Worm (Caenorhabditis elegans) whole organism, L1 larva: ENCODE measurements around the gene hrg-2.

Source experiments
- C04F5.9 ChIP-seq: sonication (generic microtip); optimal IDR thresholded peaks from 2 replicates; lab custom pipeline; 2016; ENCODE audit warnings: missing genetic modification characterization, missing compliant biosample characterization
- F16B12.6 ChIP-seq: fragments of 150-350 bp; optimal IDR thresholded peaks from 2 replicates; lab custom pipeline; 2014; ENCODE audit warnings: missing biosample characterization, missing genetic modification characterization
- ama-1 ChIP-seq: fragments of 150-350 bp; optimal IDR thresholded peaks from 2 replicates; lab custom pipeline; 2014
- blmp-1 ChIP-seq: fragments of 150-350 bp; optimal IDR thresholded peaks from 2 replicates; lab custom pipeline; 2014; ENCODE audit warnings: missing biosample characterization, missing genetic modification characterization
- ceh-8 ChIP-seq: fragments of 200-800 bp; sonication (Bioruptor generic); optimal IDR thresholded peaks from 2 replicates; lab custom pipeline; 2018; ENCODE audit warnings: mild to moderate bottlenecking, missing genetic modification characterization, moderate library complexity, missing compliant biosample characterization
- ceh-82 ChIP-seq, 3 experiments: fragments of 150-350 bp in 1 of 3; sonication (generic microtip) in 2 of 3; optimal IDR thresholded peaks; 2 replicates each; lab custom pipeline; 2014 to 2017; ENCODE audit warnings: missing biosample characterization in 3 of 3, missing genetic modification characterization in 3 of 3
- ceh-90 ChIP-seq: sonication (generic microtip); optimal IDR thresholded peaks from 2 replicates; lab custom pipeline; 2016; ENCODE audit warnings: missing genetic modification characterization, missing compliant biosample characterization
- ces-1 ChIP-seq: fragments of 150-350 bp; optimal IDR thresholded peaks from 2 replicates; lab custom pipeline; 2014; ENCODE audit warnings: missing biosample characterization, missing genetic modification reagents, missing genetic modification characterization
- dsc-1 ChIP-seq: sonication (generic microtip); optimal IDR thresholded peaks from 2 replicates; lab custom pipeline; 2016; ENCODE audit warnings: mild to moderate bottlenecking, missing genetic modification characterization, missing compliant biosample characterization
- efl-3 ChIP-seq: fragments of 200-800 bp; sonication (Bioruptor generic); optimal IDR thresholded peaks from 2 replicates; lab custom pipeline; 2018; ENCODE audit warnings: mild to moderate bottlenecking, missing genetic modification characterization, missing compliant biosample characterization
- egl-13 ChIP-seq: sonication (generic microtip); optimal IDR thresholded peaks from 2 replicates; lab custom pipeline; 2016; ENCODE audit warnings: missing genotype, missing genetic modification reagents, missing genetic modification characterization, missing compliant biosample characterization
- egl-27 ChIP-seq, 2 experiments: fragments of 150-350 bp in 1 of 2; sonication (generic microtip); optimal IDR thresholded peaks; 3 replicates each; lab custom pipeline; 2017 to 2018; ENCODE audit warnings: missing biosample characterization in 2 of 2, missing genetic modification characterization in 2 of 2, missing genetic modification reagents in 2 of 2
- elt-3 ChIP-seq, 6 experiments: fragments of 150-350 bp in 1 of 6; sonication (generic microtip); optimal IDR thresholded peaks; 2 replicates each; lab custom pipeline; 2017 to 2018; ENCODE audit warnings: missing biosample characterization in 6 of 6, missing genetic modification characterization in 6 of 6, inconsistent platforms in 1 of 6
- fos-1 ChIP-seq: fragments of 150-350 bp; optimal IDR thresholded peaks from 2 replicates; lab custom pipeline; 2014; ENCODE audit warnings: missing biosample characterization, missing genetic modification characterization
- grh-1 ChIP-seq: fragments of 200-800 bp; sonication (Bioruptor generic); IDR thresholded peaks from 2 replicates; pipeline ENCODE4 v1.3.6; 2022; ENCODE audit warnings: missing genetic modification reagents, missing genetic modification characterization, missing compliant biosample characterization
- hlh-4 ChIP-seq: sonication (generic microtip); optimal IDR thresholded peaks from 2 replicates; lab custom pipeline; 2016; ENCODE audit warnings: mild to moderate bottlenecking, missing genetic modification characterization, missing compliant biosample characterization
- lin-13 ChIP-seq: fragments of 150-350 bp; optimal IDR thresholded peaks from 2 replicates; lab custom pipeline; 2014; ENCODE audit warnings: missing biosample characterization, missing genetic modification reagents, missing genetic modification characterization
- lin-14 ChIP-seq: fragments of 200-800 bp; sonication (Bioruptor generic); optimal IDR thresholded peaks from 2 replicates; lab custom pipeline; 2018; ENCODE audit warnings: mild to moderate bottlenecking, missing genetic modification characterization, moderate library complexity, missing compliant biosample characterization
- mdl-1 ChIP-seq, 2 experiments: fragments of 150-350 bp; optimal IDR thresholded peaks; 2 replicates each; lab custom pipeline; 2014 to 2017; ENCODE audit warnings: missing biosample characterization in 2 of 2, missing genetic modification characterization in 2 of 2, inconsistent platforms in 1 of 2
- mef-2 ChIP-seq: fragments of 150-350 bp; optimal IDR thresholded peaks from 2 replicates; lab custom pipeline; 2014; ENCODE audit warnings: missing biosample characterization, missing genetic modification characterization
- nhr-28 ChIP-seq: fragments of 150-350 bp; optimal IDR thresholded peaks from 2 replicates; lab custom pipeline; 2014; ENCODE audit warnings: missing biosample characterization, missing genetic modification characterization
- nhr-71 ChIP-seq: sonication (generic microtip); optimal IDR thresholded peaks from 2 replicates; lab custom pipeline; 2016; ENCODE audit warnings: mild to moderate bottlenecking, missing genetic modification characterization, moderate library complexity, missing compliant biosample characterization
- nhr-77 ChIP-seq: fragments of 150-350 bp; optimal IDR thresholded peaks from 2 replicates; lab custom pipeline; 2014; ENCODE audit warnings: missing biosample characterization, missing genetic modification characterization
- nhr-85 ChIP-seq: sonication (generic microtip); peaks from one replicate; lab custom pipeline; 2016; ENCODE audit warnings: missing genetic modification characterization, inconsistent platforms, missing compliant biosample characterization
- pax-3 ChIP-seq: fragments of 200-800 bp; sonication (Bioruptor generic); optimal IDR thresholded peaks from 2 replicates; lab custom pipeline; 2018; ENCODE audit warnings: mild to moderate bottlenecking, missing genetic modification characterization, moderate library complexity, missing compliant biosample characterization
- snpc-4 ChIP-seq: fragments of 150-350 bp; optimal IDR thresholded peaks from 2 replicates; lab custom pipeline; 2014; ENCODE audit warnings: missing biosample characterization, missing genetic modification characterization
- snu-23 ChIP-seq: sonication (generic microtip); optimal IDR thresholded peaks from 2 replicates; lab custom pipeline; 2016; ENCODE audit warnings: missing genetic modification characterization, missing compliant biosample characterization
- sup-37 ChIP-seq: fragments of 200-800 bp; sonication (Bioruptor generic); optimal IDR thresholded peaks from 2 replicates; lab custom pipeline; 2018; ENCODE audit warnings: mild to moderate bottlenecking, missing genetic modification characterization, missing compliant biosample characterization
- tbx-2 ChIP-seq: sonication (generic microtip); optimal IDR thresholded peaks from 2 replicates; lab custom pipeline; 2016; ENCODE audit warnings: missing genetic modification characterization, missing compliant biosample characterization
- unc-30 ChIP-seq: sonication (generic microtip); optimal IDR thresholded peaks from 2 replicates; lab custom pipeline; 2017; ENCODE audit warnings: missing biosample characterization, missing genetic modification characterization
- unc-62 ChIP-seq: fragments of 150-350 bp; optimal IDR thresholded peaks from 2 replicates; lab custom pipeline; 2014; ENCODE audit warnings: missing biosample characterization, missing genetic modification reagents, missing genetic modification characterization
- unc-98 ChIP-seq: fragments of 200-800 bp; sonication (Bioruptor generic); IDR thresholded peaks from 2 replicates; pipeline ENCODE4 v1.3.6; 2022; ENCODE audit warnings: missing genetic modification characterization, missing compliant biosample characterization
- xbp-1 ChIP-seq: sonication (generic microtip); optimal IDR thresholded peaks from 2 replicates; lab custom pipeline; 2016; ENCODE audit warnings: missing genetic modification characterization, missing compliant biosample characterization
- zag-1 ChIP-seq: fragments of 150-350 bp; optimal IDR thresholded peaks from 2 replicates; lab custom pipeline; 2014; ENCODE audit warnings: missing biosample characterization, missing genetic modification characterization
- ztf-11 ChIP-seq, 2 experiments: sonication (generic microtip); optimal IDR thresholded peaks; 2 replicates each; lab custom pipeline; 2016 to 2017; ENCODE audit warnings: missing genetic modification characterization in 2 of 2, missing biosample characterization in 1 of 2, missing compliant biosample characterization in 1 of 2

hrg-2 gene

DNA sequence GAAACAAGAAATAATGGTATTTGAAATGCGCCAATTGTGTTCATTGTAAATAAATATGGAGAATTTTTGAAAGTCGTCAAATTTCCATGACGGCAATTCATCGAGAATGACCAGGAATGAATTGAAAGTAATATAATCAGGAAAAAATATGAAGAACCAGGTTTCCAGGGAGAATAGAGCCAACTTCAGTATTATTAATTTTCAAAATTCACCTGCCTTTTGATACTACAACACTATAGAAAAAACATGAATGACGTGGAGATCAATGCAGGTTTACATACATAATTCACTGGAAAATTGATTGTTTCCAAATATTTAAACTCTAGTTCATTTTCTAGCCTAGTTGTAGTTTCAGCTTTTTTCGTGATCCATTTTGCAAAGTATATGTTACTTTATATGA lies 23.4 kb upstream of the hrg-2 start, which contains the start of gene srh-25:
srh-25 (minus strand) TSS at position 101 of the 400 bp plus-strand sequence.
- TF ChIP-seq efl-3 (GFP tag; lab: Kevin White, UChicago) (no peak), hlh-4 (tag; lab: Kevin White, UChicago) (peak; percentile 60)

ce11 chrV:12433105-12433504 lies 22.8 kb upstream of the hrg-2 start:
- TF ChIP-seq unc-98 (no peak), nhr-28 (tag; lab: Kevin White, UChicago) (no peak), elt-3 (tag; optimal IDR thresholded peaks at IDR 0.05; lab: Kevin White, UChicago) (no peak), ceh-90 (tag; lab: Kevin White, UChicago) (no peak), egl-13 (tag; lab: Kevin White, UChicago) (no peak)

DNA sequence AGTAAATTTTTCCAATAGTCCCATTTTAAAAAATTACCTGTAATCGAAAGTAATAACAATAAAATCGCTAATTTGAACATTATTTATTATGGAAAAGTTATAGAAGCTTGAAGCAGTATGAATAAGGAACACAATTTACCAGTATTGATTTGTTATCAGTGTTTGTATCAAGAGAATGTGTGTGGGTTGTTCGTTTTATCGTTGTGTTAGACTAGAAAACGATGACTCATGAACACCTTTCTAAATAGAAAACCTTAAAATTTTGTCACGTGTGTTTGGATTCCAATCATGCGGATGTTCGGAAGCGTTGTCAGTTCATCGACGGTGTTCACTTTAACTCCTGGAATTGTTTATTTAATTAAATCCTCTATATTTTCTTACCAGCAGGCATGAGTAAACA lies 21.8 kb upstream of the hrg-2 start, which contains the start of gene C54D10.13:
C54D10.13 (minus strand) TSS at position 179 of the 400 bp plus-strand sequence.
- no peak for TF ChIP-seq blmp-1 (tag; lab: Kevin White, UChicago)
- no peak for TF ChIP-seq zag-1 (tag; lab: Kevin White, UChicago)
- TF ChIP-seq snu-23 (GFP tag; lab: Kevin White, UChicago): no peak
- no peak for TF ChIP-seq lin-13 (GFP tag; lab: Kevin White, UChicago)

DNA sequence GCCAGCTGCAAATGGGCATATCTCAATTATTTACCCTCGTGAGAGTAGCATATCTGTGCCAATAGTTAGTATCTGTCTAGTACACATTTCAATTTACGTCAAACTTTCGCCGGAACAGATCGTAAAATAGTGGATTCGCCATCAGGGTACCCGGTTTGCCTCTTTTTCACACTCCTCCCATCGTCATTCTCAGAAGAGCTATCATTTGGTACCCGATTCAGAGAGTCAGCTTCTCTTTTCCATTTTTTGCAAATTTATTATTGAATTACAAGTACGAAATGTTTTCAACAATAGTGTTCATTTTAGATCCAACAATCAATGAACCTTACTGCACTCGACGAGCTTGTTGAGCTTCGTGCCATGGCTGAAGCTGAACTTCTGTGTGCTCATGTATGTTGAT lies 18.7 kb upstream of the hrg-2 start, which contains the start of gene C54D10.5:
C54D10.5 (plus strand) TSS at position 301 of the 400 bp plus-strand sequence.
- TF ChIP-seq unc-98 (no peak), ces-1 (GFP tag; lab: Kevin White, UChicago) (no peak), ztf-11 (tag; optimal IDR thresholded peaks at IDR 0.05; lab: Kevin White, UChicago) (no peak), tbx-2 (tag; lab: Kevin White, UChicago) (no peak), mdl-1 (tag; optimal IDR thresholded peaks at IDR 0.05; lab: Kevin White, UChicago) (no peak), ama-1 (lab: Kevin White, UChicago) (no peak), nhr-85 (tag; lab: Kevin White, UChicago) (no peak), unc-62 (no peak), ceh-82 (tag; optimal IDR thresholded peaks at IDR 0.05; lab: Kevin White, UChicago) (no peak), xbp-1 (no peak)
- TF ChIP-seq, all 84 proteins: peak for 0

- no peak for TF ChIP-seq unc-62
- TF ChIP-seq dsc-1 (tag; lab: Kevin White, UChicago): peak; percentile 51
- TF ChIP-seq pax-3 (tag; lab: Kevin White, UChicago): peak; percentile 70
Observed at ce11 chrV:12427826-12428225, 17.5 kb upstream of the hrg-2 start.

ce11 chrV:12421360-12421759 lies 11.0 kb upstream of the hrg-2 start:
- TF ChIP-seq unc-30 (tag; lab: Kevin White, UChicago): no peak
- no peak for TF ChIP-seq F16B12.6 (tag; lab: Kevin White, UChicago)
- peak; percentile 48 for TF ChIP-seq lin-14
- no peak for TF ChIP-seq ceh-8

DNA sequence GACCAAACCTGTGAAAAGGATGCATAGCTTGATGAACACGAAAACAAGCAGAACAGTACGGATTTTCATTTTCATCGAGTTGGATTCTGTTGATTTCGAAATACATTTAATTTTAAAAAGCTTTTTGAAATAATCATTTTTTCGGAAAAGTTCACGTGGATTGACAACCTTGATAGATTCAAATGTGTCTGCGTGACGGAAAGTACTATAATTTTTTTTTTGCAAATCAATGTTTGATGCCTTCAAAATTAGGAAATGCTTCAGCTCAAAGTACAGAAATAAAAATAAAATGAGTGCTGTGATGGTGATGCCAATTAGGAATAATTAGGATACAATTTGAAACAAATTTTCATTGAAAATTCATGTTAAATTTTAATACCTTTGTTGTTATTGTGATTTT lies 10.5 kb upstream of the hrg-2 start, which contains the start of gene C54D10.4:
C54D10.4 (minus strand) TSS at position 101 of the 400 bp plus-strand sequence.
- TF ChIP-seq egl-27 (tag; optimal IDR thresholded peaks at IDR 0.05; lab: Kevin White, UChicago) (no peak), fos-1 (tag; lab: Kevin White, UChicago) (no peak), ceh-82 (tag; optimal IDR thresholded peaks at IDR 0.05; lab: Kevin White, UChicago) (no peak), lin-13 (GFP tag; lab: Kevin White, UChicago) (no peak), ces-1 (GFP tag; lab: Kevin White, UChicago) (no peak), nhr-85 (tag; lab: Kevin White, UChicago) (no peak), sup-37 (GFP tag; lab: Kevin White, UChicago) (no peak), hlh-4 (tag; lab: Kevin White, UChicago) (no peak), ztf-11 (tag; optimal IDR thresholded peaks at IDR 0.05; lab: Kevin White, UChicago) (no peak), F16B12.6 (tag; lab: Kevin White, UChicago) (no peak), C04F5.9 (tag; lab: Kevin White, UChicago) (no peak), grh-1 (GFP tag; lab: Robert Waterston, UW) (no peak), snpc-4 (no peak), nhr-77 (no peak), nhr-71 (tag; lab: Kevin White, UChicago) (no peak), mef-2 (tag; lab: Kevin White, UChicago) (no peak)
- TF ChIP-seq, all 84 proteins: peak for 0
